Fruit fly (Drosophila melanogaster) whole organism, embryonic: ENCODE measurements around the gene CG17593.

Source experiments
- Antp ChIP-seq: fragments of 200-800 bp; sonication (Bioruptor generic); optimal IDR thresholded peaks from 3 replicates; lab custom pipeline; 2016; ENCODE audit warnings: missing biosample characterization, missing genetic modification characterization
- CG10565 ChIP-seq: fragments of 200-800 bp; sonication (Bioruptor generic); optimal IDR thresholded peaks from 3 replicates; lab custom pipeline; 2016; ENCODE audit warnings: missing biosample characterization, mild to moderate bottlenecking, missing genetic modification characterization
- CG14441 ChIP-seq: fragments of 200-800 bp; sonication (Bioruptor generic); IDR thresholded peaks from 2 replicates; pipeline ENCODE4 v1.3.6; 2022; ENCODE audit warnings: missing biosample characterization, missing genetic modification characterization
- CG1529 ChIP-seq: fragments of 200-800 bp; sonication (Bioruptor generic); optimal IDR thresholded peaks from 3 replicates; lab custom pipeline; 2018; ENCODE audit warnings: missing biosample characterization, missing genetic modification characterization
- CG15479 ChIP-seq: fragments of 200-800 bp; sonication (Bioruptor generic); optimal IDR thresholded peaks from 3 replicates; lab custom pipeline; 2019; ENCODE audit warnings: missing biosample characterization, mild to moderate bottlenecking, missing genetic modification characterization, moderate library complexity
- CG17912 ChIP-seq: fragments of 200-800 bp; sonication (Bioruptor generic); optimal IDR thresholded peaks from 2 replicates; lab custom pipeline; 2018; ENCODE audit warnings: missing biosample characterization, mild to moderate bottlenecking, missing genetic modification characterization
- CG18011 ChIP-seq: fragments of 200-800 bp; sonication (Bioruptor generic); optimal IDR thresholded peaks from 2 replicates; lab custom pipeline; 2017; ENCODE audit warnings: missing biosample characterization, missing genetic modification characterization, mild to moderate bottlenecking, moderate library complexity, missing genotype
- CG18599 ChIP-seq: fragments of 200-800 bp; sonication (Bioruptor generic); optimal IDR thresholded peaks from 3 replicates; lab custom pipeline; 2017; ENCODE audit warnings: missing biosample characterization, missing genetic modification characterization, mild to moderate bottlenecking, moderate library complexity, missing genetic modification reagents
- CG2129 ChIP-seq: fragments of 200-800 bp; sonication (Bioruptor generic); IDR thresholded peaks from 2 replicates; pipeline ENCODE4 v1.3.6; 2022; ENCODE audit warnings: missing biosample characterization, missing genetic modification characterization; ENCODE audit not compliant: partially characterized antibody
- CG32767 ChIP-seq: fragments of 200-800 bp; sonication (Bioruptor generic); IDR thresholded peaks from 2 replicates; pipeline ENCODE4 v1.3.6; 2022; ENCODE audit warnings: missing biosample characterization, missing genetic modification characterization
- CG3838 ChIP-seq: fragments of 200-800 bp; sonication (Bioruptor generic); optimal IDR thresholded peaks from 3 replicates; lab custom pipeline; 2016; ENCODE audit warnings: missing biosample characterization, missing genetic modification characterization
- CG4424 ChIP-seq: fragments of 200-800 bp; sonication (Bioruptor generic); optimal IDR thresholded peaks from 3 replicates; lab custom pipeline; 2016; ENCODE audit warnings: missing biosample characterization, missing genetic modification characterization
- CG4854 ChIP-seq: fragments of 200-800 bp; sonication (Bioruptor generic); optimal IDR thresholded peaks from 2 replicates; lab custom pipeline; 2016; ENCODE audit warnings: missing biosample characterization, missing genetic modification characterization, inconsistent platforms
- CG5245 ChIP-seq: fragments of 200-800 bp; sonication (Bioruptor generic); optimal IDR thresholded peaks from 3 replicates; lab custom pipeline; 2016; ENCODE audit warnings: missing biosample characterization, missing genetic modification characterization
- CG6654 ChIP-seq: fragments of 200-800 bp; sonication (Bioruptor generic); optimal IDR thresholded peaks from 2 replicates; lab custom pipeline; 2017; ENCODE audit warnings: missing biosample characterization, mild to moderate bottlenecking, missing genetic modification characterization
- CG6854 ChIP-seq: fragments of 200-800 bp; sonication (Bioruptor generic); optimal IDR thresholded peaks from 3 replicates; lab custom pipeline; 2017; ENCODE audit warnings: missing biosample characterization, mild to moderate bottlenecking, missing genetic modification characterization
- CG7271 ChIP-seq: fragments of 200-800 bp; sonication (Bioruptor generic); optimal IDR thresholded peaks from 2 replicates; lab custom pipeline; 2018; ENCODE audit warnings: missing biosample characterization, mild to moderate bottlenecking, missing genetic modification characterization, moderate library complexity
- CG8089 ChIP-seq: fragments of 200-800 bp; sonication (Bioruptor generic); optimal IDR thresholded peaks from 3 replicates; lab custom pipeline; 2016; ENCODE audit warnings: missing biosample characterization, missing genetic modification characterization
- CG9215 ChIP-seq: fragments of 200-800 bp; sonication (Bioruptor generic); IDR thresholded peaks from 2 replicates; pipeline ENCODE4 v1.3.6; 2022; ENCODE audit warnings: missing biosample characterization, missing genetic modification characterization
- CkIIα-i1 ChIP-seq: fragments of 200-800 bp; sonication (Bioruptor generic); IDR thresholded peaks from 2 replicates; pipeline ENCODE4 v1.3.6; 2022; ENCODE audit warnings: missing biosample characterization, missing genetic modification characterization
- CoRest ChIP-seq: fragments of 200-800 bp; sonication (Bioruptor generic); optimal IDR thresholded peaks from 3 replicates; lab custom pipeline; 2018; ENCODE audit warnings: missing biosample characterization, mild to moderate bottlenecking, missing genetic modification characterization, moderate library complexity
- Hr78 ChIP-seq, 2 experiments: fragments of 200-800 bp in 1 of 2; fragments of >200 bp in 1 of 2; sonication (Bioruptor generic) in 1 of 2; optimal IDR thresholded peaks; 2 replicates each; lab custom pipeline; 2017 to 2019; ENCODE audit warnings: missing biosample characterization in 2 of 2, missing genetic modification characterization in 2 of 2, mild to moderate bottlenecking in 1 of 2, moderate library complexity in 1 of 2
- Hsf ChIP-seq: fragments of 200-800 bp; sonication (Bioruptor generic); optimal IDR thresholded peaks from 3 replicates; lab custom pipeline; 2016; ENCODE audit warnings: missing biosample characterization, missing genetic modification characterization
- Kr ChIP-seq: fragments of 200-800 bp; sonication (Bioruptor generic); optimal IDR thresholded peaks from 2 replicates; lab custom pipeline; 2017; ENCODE audit warnings: missing biosample characterization, mild to moderate bottlenecking, missing genetic modification characterization
- Mad ChIP-seq: fragments of 200-800 bp; sonication (Bioruptor generic); optimal IDR thresholded peaks from 2 replicates; lab custom pipeline; 2016; ENCODE audit warnings: missing biosample characterization, missing genetic modification characterization
- Opbp ChIP-seq: fragments of 200-800 bp; sonication (Bioruptor generic); IDR thresholded peaks from 3 replicates; pipeline ENCODE4 v1.3.6; 2022; ENCODE audit warnings: missing biosample characterization, missing genetic modification characterization; ENCODE audit not compliant: partially characterized antibody
- Poxn ChIP-seq: fragments of 200-800 bp; sonication (Bioruptor generic); IDR thresholded peaks from 2 replicates; pipeline ENCODE4 v1.3.6; 2022; ENCODE audit warnings: missing biosample characterization, missing genetic modification characterization
- Ptx1 ChIP-seq: fragments of 200-800 bp; sonication (Bioruptor generic); IDR thresholded peaks from 2 replicates; pipeline ENCODE4 v1.3.6; 2022; ENCODE audit warnings: missing biosample characterization, missing genetic modification characterization
- Sin3A ChIP-seq: fragments of >200 bp; optimal IDR thresholded peaks from 2 replicates; lab custom pipeline; 2018
- Sry-β ChIP-seq: fragments of 200-800 bp; sonication (Bioruptor generic); optimal IDR thresholded peaks from 2 replicates; lab custom pipeline; 2018; ENCODE audit warnings: missing biosample characterization, mild to moderate bottlenecking, missing genetic modification characterization, moderate library complexity
- Xrp1 ChIP-seq: fragments of 200-800 bp; sonication (Bioruptor generic); IDR thresholded peaks from 2 replicates; pipeline ENCODE4 v1.3.6; 2022; ENCODE audit warnings: missing biosample characterization, missing genetic modification characterization
- YL-1 ChIP-seq: fragments of 200-800 bp; sonication (Bioruptor generic); optimal IDR thresholded peaks from 3 replicates; lab custom pipeline; 2017; ENCODE audit warnings: missing biosample characterization, mild to moderate bottlenecking, missing genetic modification characterization
- ara ChIP-seq: fragments of 200-800 bp; sonication (Bioruptor generic); IDR thresholded peaks from 2 replicates; pipeline ENCODE4 v1.3.6; 2022; ENCODE audit warnings: missing biosample characterization, missing genetic modification characterization
- ase ChIP-seq: fragments of 200-800 bp; sonication (Bioruptor generic); IDR thresholded peaks from 3 replicates; pipeline ENCODE4 v1.3.6; 2022; ENCODE audit warnings: missing biosample characterization, missing genetic modification characterization
- btn ChIP-seq: fragments of 200-800 bp; sonication (Bioruptor generic); optimal IDR thresholded peaks from 2 replicates; lab custom pipeline; 2016; ENCODE audit warnings: missing biosample characterization, missing genetic modification characterization
- ftz-f1 ChIP-seq: fragments of 200-800 bp; sonication (Bioruptor generic); optimal IDR thresholded peaks from 2 replicates; lab custom pipeline; 2016; ENCODE audit warnings: missing biosample characterization, missing genetic modification characterization
- gcm ChIP-seq: fragments of 200-800 bp; sonication (Bioruptor generic); optimal IDR thresholded peaks from 2 replicates; lab custom pipeline; 2019; ENCODE audit warnings: missing biosample characterization, mild to moderate bottlenecking, missing genetic modification characterization, moderate library complexity
- gsb ChIP-seq: fragments of 200-800 bp; sonication (Bioruptor generic); IDR thresholded peaks from 2 replicates; pipeline ENCODE4 v1.3.6; 2022; ENCODE audit warnings: missing biosample characterization, missing genetic modification characterization
- ind ChIP-seq: fragments of 200-800 bp; sonication (Bioruptor generic); optimal IDR thresholded peaks from 3 replicates; lab custom pipeline; 2016; ENCODE audit warnings: missing biosample characterization, missing genetic modification characterization
- inv ChIP-seq: fragments of 200-800 bp; sonication (Bioruptor generic); IDR thresholded peaks from 2 replicates; pipeline ENCODE4 v1.3.6; 2022; ENCODE audit warnings: missing biosample characterization, missing genetic modification characterization; ENCODE audit not compliant: partially characterized antibody
- lov ChIP-seq, 2 experiments: fragments of 200-800 bp in 1 of 2; fragments of >200 bp in 1 of 2; sonication (Bioruptor generic) in 1 of 2; IDR thresholded peaks in 1 of 2; optimal IDR thresholded peaks in 1 of 2; 2 replicates in 1 of 2; 3 replicates in 1 of 2; pipeline versions ENCODE4 v1.3.6 to Lab custom; 2017 to 2022; ENCODE audit warnings: missing biosample characterization in 1 of 2, missing genetic modification characterization in 1 of 2
- pros ChIP-seq: fragments of 200-800 bp; sonication (Bioruptor generic); optimal IDR thresholded peaks from 3 replicates; lab custom pipeline; 2019; ENCODE audit warnings: missing biosample characterization, mild to moderate bottlenecking, missing genetic modification characterization, moderate library complexity
- row ChIP-seq: fragments of 200-800 bp; sonication (Bioruptor generic); IDR thresholded peaks from 3 replicates; pipeline ENCODE4 v1.3.6; 2022; ENCODE audit warnings: missing biosample characterization, missing genetic modification characterization
- toy ChIP-seq: fragments of 200-800 bp; sonication (Bioruptor generic); IDR thresholded peaks from 2 replicates; pipeline ENCODE4 v1.3.6; 2022; ENCODE audit warnings: missing biosample characterization, missing genetic modification characterization
- unc-4 ChIP-seq: fragments of 200-800 bp; sonication (Bioruptor generic); IDR thresholded peaks from 2 replicates; pipeline ENCODE4 v1.3.6; 2022; ENCODE audit warnings: missing biosample characterization, missing genetic modification characterization; ENCODE audit not compliant: partially characterized antibody
- vvl ChIP-seq: fragments of 200-800 bp; sonication (Bioruptor generic); IDR thresholded peaks from 2 replicates; pipeline ENCODE4 v1.3.6; 2022; ENCODE audit warnings: missing biosample characterization, missing genetic modification characterization
- zen ChIP-seq: fragments of 200-800 bp; sonication (Bioruptor generic); optimal IDR thresholded peaks from 3 replicates; lab custom pipeline; 2018; ENCODE audit warnings: missing biosample characterization, mild to moderate bottlenecking, missing genetic modification characterization, moderate library complexity
- zf30C ChIP-seq: fragments of 200-800 bp; sonication (Bioruptor generic); optimal IDR thresholded peaks from 3 replicates; lab custom pipeline; 2018; ENCODE audit warnings: missing biosample characterization, mild to moderate bottlenecking, missing genetic modification characterization

Gene CG17593

DNA sequence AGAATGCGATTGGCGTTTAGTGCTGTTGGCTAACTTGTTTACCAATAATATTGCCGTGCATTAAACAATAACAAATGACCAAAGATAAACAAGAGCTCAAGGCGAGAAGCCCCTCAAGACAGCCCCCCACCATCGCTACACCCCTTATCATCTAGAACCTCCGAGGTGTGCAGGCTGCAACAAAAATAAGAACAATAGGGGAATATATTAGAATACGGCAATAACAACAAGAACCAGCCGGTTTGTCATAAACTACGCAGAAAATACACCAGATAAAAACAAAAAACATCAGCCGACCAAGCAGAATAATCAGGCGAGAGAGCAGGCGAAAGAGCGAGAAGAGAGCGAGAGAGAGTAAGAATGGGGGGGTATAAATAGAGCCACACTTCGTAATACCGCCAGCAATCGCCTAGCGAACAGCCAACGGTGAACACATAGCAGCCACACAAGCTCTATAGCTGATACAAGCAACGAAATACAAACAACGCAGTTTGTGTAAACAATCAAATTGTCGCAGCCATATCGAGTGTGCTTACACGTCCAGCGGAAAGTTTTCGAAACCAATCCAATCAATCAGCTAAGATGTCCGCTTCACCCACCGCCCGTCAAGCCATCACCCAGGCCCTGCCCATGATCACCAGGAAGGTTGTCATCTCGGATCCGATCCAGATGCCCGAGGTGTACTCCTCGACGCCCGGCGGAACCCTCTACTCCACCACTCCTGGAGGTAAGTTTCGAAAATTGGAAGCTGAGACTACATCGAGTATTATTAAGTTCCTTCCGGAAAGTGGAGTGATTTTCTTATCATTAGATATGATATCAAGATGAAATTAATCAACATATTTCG lies 36.4 kb upstream of the CG17593 start, which contains the start of gene Thor (continued):
- no peak for TF ChIP-seq CG15479 (GFP tag; lab: Kevin White, UChicago)
- TF ChIP-seq Xrp1 (GFP tag; lab: Robert Waterston, UW): peak; percentile 57
- TF ChIP-seq gcm (GFP tag; lab: Kevin White, UChicago): peak; percentile 41
- peak; percentile 61; the same call in 1 of the 2 replicates for TF ChIP-seq toy (GFP tag; lab: Robert Waterston, UW)
- no peak for TF ChIP-seq inv (GFP tag; lab: Robert Waterston, UW)
- peak; percentile 45 for TF ChIP-seq CG8089 (GFP tag; lab: Kevin White, UChicago)
- TF ChIP-seq CG3838 (GFP tag; lab: Kevin White, UChicago): no peak
- TF ChIP-seq CG10565 (GFP tag; lab: Kevin White, UChicago): peak; percentile 17
- no peak for TF ChIP-seq lov (optimal IDR thresholded peaks at IDR 0.05; lab: Kevin White, UChicago)
- peak; percentile 90 for TF ChIP-seq lov (GFP tag; IDR thresholded peaks at IDR 0.05; lab: Robert Waterston, UW)
- TF ChIP-seq ftz-f1: peak; percentile 58
- peak; percentile 76 for TF ChIP-seq YL-1 (GFP tag; lab: Kevin White, UChicago)
- TF ChIP-seq row (GFP tag; lab: Robert Waterston, UW): peak; percentile 56
- TF ChIP-seq CG17912 (GFP tag; lab: Kevin White, UChicago): no peak
- TF ChIP-seq CG6854 (GFP tag; lab: Kevin White, UChicago): peak; percentile 78
- no peak for TF ChIP-seq CG9215 (GFP tag; lab: Robert Waterston, UW)
- peak; percentile 24 for TF ChIP-seq CG18011
- TF ChIP-seq CG32767 (GFP tag; lab: Robert Waterston, UW): peak; percentile 66
- peak; percentile 71 for TF ChIP-seq Opbp (GFP tag; lab: Robert Waterston, UW)
- TF ChIP-seq CG4854 (GFP tag; lab: Kevin White, UChicago): peak; percentile 60
- peak; percentile 19 for TF ChIP-seq CG1529 (GFP tag; lab: Kevin White, UChicago)
- no peak for TF ChIP-seq ind (GFP tag; lab: Kevin White, UChicago)
- no peak for TF ChIP-seq Ptx1 (GFP tag; lab: Robert Waterston, UW)
- TF ChIP-seq CG2129 (GFP tag; lab: Robert Waterston, UW): no peak
- peak; percentile 39; the same call in 1 of the 2 replicates for TF ChIP-seq unc-4 (GFP tag; lab: Robert Waterston, UW)
- TF ChIP-seq CG14441 (GFP tag; lab: Robert Waterston, UW): peak; percentile 40; the same call in 1 of the 2 replicates
- TF ChIP-seq CoRest (tag; lab: Kevin White, UChicago): no peak
- peak in 1 of 2 experiments; percentile 6 for TF ChIP-seq Hr78 (GFP tag; optimal IDR thresholded peaks at IDR 0.05; lab: Kevin White, UChicago)
- TF ChIP-seq Sin3A (lab: Kevin White, UChicago): no peak
- peak; percentile 2; the same call in 1 of the 2 replicates for TF ChIP-seq CkIIα-i1 (GFP tag; lab: Robert Waterston, UW)
- peak; percentile 90 for TF ChIP-seq Kr (GFP tag; lab: Kevin White, UChicago)
- TF ChIP-seq Sry-β: no peak
- TF ChIP-seq CG6654 (GFP tag; lab: Kevin White, UChicago): no peak
- TF ChIP-seq ara: peak; percentile 86
- peak; percentile 39 for TF ChIP-seq CG5245 (GFP tag; lab: Kevin White, UChicago)
- TF ChIP-seq zf30C (GFP tag; lab: Kevin White, UChicago): peak; percentile 29
- peak; percentile 31; the same call in 1 of the 2 replicates for TF ChIP-seq Poxn (GFP tag; lab: Robert Waterston, UW)
- TF ChIP-seq pros (GFP tag; lab: Kevin White, UChicago): peak; percentile 68
- no peak for TF ChIP-seq zen (tag; lab: Kevin White, UChicago)
- peak; percentile 40 for TF ChIP-seq CG4424 (GFP tag; lab: Kevin White, UChicago)
- peak; percentile 68 for TF ChIP-seq gsb (GFP tag; lab: Robert Waterston, UW)
- peak; percentile 67; the same call in 2 of the 3 replicates for TF ChIP-seq ase (GFP tag; lab: Robert Waterston, UW)
- peak; percentile 87 for TF ChIP-seq vvl (GFP tag; lab: Robert Waterston, UW)
- peak; percentile 76 for TF ChIP-seq btn
- TF ChIP-seq Mad (GFP tag; lab: Kevin White, UChicago): peak; percentile 43
- TF ChIP-seq Hsf (GFP tag; lab: Kevin White, UChicago): peak; percentile 36
- no peak for TF ChIP-seq CG7271 (tag; lab: Kevin White, UChicago)
- TF ChIP-seq Antp: peak; percentile 78
- peak; percentile 85 for TF ChIP-seq CG18599 (GFP tag; lab: Kevin White, UChicago)
